Worm (Caenorhabditis elegans) whole organism, young adult: ENCODE results near the gene txt-17.

Experiments used
- F49E8.2 ChIP-seq: sonication (generic microtip); optimal IDR thresholded peaks from 3 replicates; lab custom pipeline; 2017; ENCODE audit warnings: missing genetic modification characterization, mild to moderate bottlenecking, missing compliant biosample characterization, antibody characterized with exemption, moderate library complexity; ENCODE audit not compliant: insufficient read depth
- aptf-2 ChIP-seq: fragments of 200-800 bp; sonication (Bioruptor generic); conservative IDR thresholded peaks from 2 replicates; pipeline ENCODE4 v1.3.6; 2022; ENCODE audit warnings: missing genetic modification reagents, missing genetic modification characterization, missing compliant biosample characterization
- ceh-91 ChIP-seq: fragments of 200-800 bp; sonication (Bioruptor generic); IDR thresholded peaks from 2 replicates; pipeline ENCODE4 v1.3.6; 2022; ENCODE audit warnings: missing genetic modification reagents, missing genetic modification characterization, missing compliant biosample characterization
- dox-1 ChIP-seq: fragments of 200-800 bp; sonication (Bioruptor generic); IDR thresholded peaks from 2 replicates; pipeline ENCODE4 v1.3.6; 2022; ENCODE audit warnings: missing genetic modification reagents, missing genetic modification characterization, missing compliant biosample characterization
- zfh-2 ChIP-seq: fragments of 200-800 bp; sonication (Bioruptor generic); conservative IDR thresholded peaks from 2 replicates; pipeline ENCODE4 v1.3.6; 2022; ENCODE audit warnings: missing genetic modification reagents, missing genetic modification characterization, missing compliant biosample characterization

ce11 chrV:7036475-7036874, 16.5 kb downstream of the txt-17 start, which contains the start of gene twk-11:
- no peak for TF ChIP-seq aptf-2
- TF ChIP-seq ceh-91 (GFP tag; lab: Robert Waterston, UW) = no peak
- no peak for TF ChIP-seq dox-1
- no peak for TF ChIP-seq zfh-2 (GFP tag; lab: Robert Waterston, UW)
- no peak for TF ChIP-seq F49E8.2
